Worm (Caenorhabditis elegans) whole organism, midembryonic: ENCODE results near the gene tbc-19.

Experiments
- T22C8.4 ChIP-seq: fragments of 200-800 bp; sonication (Bioruptor generic); IDR thresholded peaks from 2 replicates; pipeline ENCODE4 v1.3.6; 2022; ENCODE audit warnings: missing genetic modification characterization, missing compliant biosample characterization
- cog-1 ChIP-seq: sonication (generic microtip); optimal IDR thresholded peaks from 2 replicates; lab custom pipeline; 2016; ENCODE audit warnings: missing genetic modification characterization, missing compliant biosample characterization
- flt-1 ChIP-seq: fragments of 200-800 bp; sonication (Bioruptor generic); IDR thresholded peaks from 2 replicates; pipeline ENCODE4 v1.3.6; 2022; ENCODE audit warnings: missing genetic modification characterization, missing compliant biosample characterization
- klf-2 ChIP-seq: fragments of 200-800 bp; sonication (Bioruptor generic); conservative IDR thresholded peaks from 2 replicates; pipeline ENCODE4 v1.3.6; 2022; ENCODE audit warnings: missing genetic modification reagents, missing genetic modification characterization, missing compliant biosample characterization
- med-1 ChIP-seq: sonication (generic microtip); optimal IDR thresholded peaks from 2 replicates; lab custom pipeline; 2017; ENCODE audit warnings: missing genetic modification characterization, mild to moderate bottlenecking, missing compliant biosample characterization, antibody characterized with exemption, missing genetic modification reagents; ENCODE audit not compliant: insufficient read depth
- ref-1 ChIP-seq: fragments of 200-800 bp; sonication (Bioruptor generic); conservative IDR thresholded peaks from 2 replicates; pipeline ENCODE4 v1.3.6; 2022; ENCODE audit warnings: missing genetic modification reagents, missing genetic modification characterization, missing compliant biosample characterization
- tab-1 ChIP-seq: fragments of 200-800 bp; sonication (Bioruptor generic); IDR thresholded peaks from 2 replicates; pipeline ENCODE4 v1.3.6; 2022; ENCODE audit warnings: missing genetic modification characterization, missing compliant biosample characterization
- ztf-23 ChIP-seq: fragments of 200-800 bp; sonication (Bioruptor generic); IDR thresholded peaks from 2 replicates; pipeline ENCODE4 v1.3.6; 2022; ENCODE audit warnings: missing genetic modification reagents, missing genetic modification characterization, missing compliant biosample characterization
- ztf-29 ChIP-seq: fragments of 200-800 bp; sonication (Bioruptor generic); IDR thresholded peaks from 2 replicates; pipeline ENCODE4 v1.3.6; 2022; ENCODE audit warnings: missing genetic modification reagents, missing genetic modification characterization, missing compliant biosample characterization

The tbc-19 gene

ce11 chrX:13963203-13963602, 49.1 kb downstream of the tbc-19 start, which contains the start of gene F48F7.3:
Gene F48F7.3 (plus strand): TSS chrX:13963503.
- TF ChIP-seq T22C8.4 (GFP tag; lab: Robert Waterston, UW), result no peak

ce11 chrX:13959849-13960248, 52.5 kb downstream of the tbc-19 start, which contains the start of gene syx-2:
Gene syx-2 (plus strand): TSS chrX:13960149.
- TF ChIP-seq ref-1 (no peak), ztf-29 (no peak), ztf-23 (GFP tag; lab: Robert Waterston, UW) (no peak), cog-1 (tag; lab: Kevin White, UChicago) (no peak), T22C8.4 (GFP tag; lab: Robert Waterston, UW) (no peak), klf-2 (GFP tag; lab: Robert Waterston, UW) (no peak), tab-1 (GFP tag; lab: Robert Waterston, UW) (no peak), flt-1 (GFP tag; lab: Robert Waterston, UW) (no peak), med-1 (no peak)

ce11 chrX:13959383-13959782, 52.9 kb downstream of the tbc-19 start:
- TF ChIP-seq klf-2 (GFP tag; lab: Robert Waterston, UW), result no peak
- no peak for TF ChIP-seq cog-1 (tag; lab: Kevin White, UChicago)
- no peak for TF ChIP-seq T22C8.4 (GFP tag; lab: Robert Waterston, UW)
- no peak for TF ChIP-seq ztf-23 (GFP tag; lab: Robert Waterston, UW)
- no peak for TF ChIP-seq tab-1 (GFP tag; lab: Robert Waterston, UW)
- TF ChIP-seq flt-1 (GFP tag; lab: Robert Waterston, UW), result no peak
- no peak for TF ChIP-seq med-1
- TF ChIP-seq ztf-29, result no peak
- no peak for TF ChIP-seq ref-1

- TF ChIP-seq klf-2 (GFP tag; lab: Robert Waterston, UW) (no peak), ztf-23 (GFP tag; lab: Robert Waterston, UW) (no peak), med-1 (no peak), flt-1 (GFP tag; lab: Robert Waterston, UW) (no peak), ref-1 (no peak), tab-1 (GFP tag; lab: Robert Waterston, UW) (no peak), cog-1 (tag; lab: Kevin White, UChicago) (no peak), ztf-29 (no peak), T22C8.4 (GFP tag; lab: Robert Waterston, UW) (no peak)
Observed at ce11 chrX:13958451-13958850, 53.9 kb downstream of the tbc-19 start.
